Fruit fly (Drosophila melanogaster) whole organism, wandering third instar larva: ENCODE measurements around the gene Spt20.

Source experiments
- Abd-B ChIP-seq: fragments of >200 bp; optimal IDR thresholded peaks from 2 replicates; lab custom pipeline; 2017; ENCODE audit warnings: missing biosample characterization, missing genetic modification characterization
- CG9705 ChIP-seq: fragments of 200-800 bp; sonication (Bioruptor generic); optimal IDR thresholded peaks from 2 replicates; lab custom pipeline; 2018; ENCODE audit warnings: missing biosample characterization, mild to moderate bottlenecking, missing genetic modification characterization
- Dfd ChIP-seq: fragments of >200 bp; optimal IDR thresholded peaks from 2 replicates; lab custom pipeline; 2017; ENCODE audit warnings: missing biosample characterization, missing genetic modification characterization
- Dif ChIP-seq: fragments of 200-275, 200-300 bp; sonication (Bioruptor generic); optimal IDR thresholded peaks from 2 replicates; lab custom pipeline; 2018; ENCODE audit warnings: missing biosample characterization, missing genetic modification characterization; ENCODE audit not compliant: partially characterized antibody
- GATAd ChIP-seq: sonication (Bioruptor generic); optimal IDR thresholded peaks from 2 replicates; lab custom pipeline; 2016; ENCODE audit warnings: missing biosample characterization, missing genetic modification characterization
- HLH106 ChIP-seq: fragments of 200-800 bp; optimal IDR thresholded peaks from 3 replicates; lab custom pipeline; 2019; ENCODE audit warnings: missing biosample characterization, mild to moderate bottlenecking, missing genetic modification characterization, moderate library complexity
- Hnf4 ChIP-seq: fragments of 200-800 bp; sonication (Bioruptor generic); optimal IDR thresholded peaks from 2 replicates; lab custom pipeline; 2016; ENCODE audit warnings: missing biosample characterization, mild to moderate bottlenecking, missing genetic modification characterization
- Hr78 ChIP-seq: fragments of >200 bp; optimal IDR thresholded peaks from 2 replicates; lab custom pipeline; 2017; ENCODE audit warnings: missing biosample characterization, missing genetic modification characterization
- Hr83 ChIP-seq: fragments of 200-300 bp; sonication (Bioruptor generic); optimal IDR thresholded peaks from 2 replicates; lab custom pipeline; 2016; ENCODE audit warnings: missing biosample characterization, mild to moderate bottlenecking, missing genetic modification characterization, moderate library complexity; ENCODE audit not compliant: poor library complexity, severe bottlenecking
- Jra ChIP-seq: sonication (Bioruptor generic); optimal IDR thresholded peaks from 2 replicates; lab custom pipeline; 2016; ENCODE audit warnings: missing biosample characterization, missing genetic modification characterization
- Mio ChIP-seq: sonication (Bioruptor generic); optimal IDR thresholded peaks from 2 replicates; lab custom pipeline; 2016; ENCODE audit warnings: missing biosample characterization, missing genetic modification characterization
- Myc ChIP-seq: fragments of >200 bp; optimal IDR thresholded peaks from 2 replicates; lab custom pipeline; 2017
- N ChIP-seq: fragments of >200 bp; optimal IDR thresholded peaks from 2 replicates; lab custom pipeline; 2018; ENCODE audit warnings: missing biosample characterization, missing external identifiers, missing genetic modification characterization
- OdsH ChIP-seq: fragments of 200-800 bp; sonication (Bioruptor generic); optimal IDR thresholded peaks from 2 replicates; lab custom pipeline; 2016; ENCODE audit warnings: missing biosample characterization, mild to moderate bottlenecking, missing genetic modification characterization
- Rel ChIP-seq, 2 experiments: fragments of 200-800 bp; sonication (Bioruptor generic) in 1 of 2; optimal IDR thresholded peaks; 2 replicates in 1 of 2; 3 replicates in 1 of 2; lab custom pipeline; 2016 to 2019; ENCODE audit warnings: mild to moderate bottlenecking in 2 of 2, missing biosample characterization in 2 of 2, missing genetic modification characterization in 2 of 2, moderate library complexity in 1 of 2
- Sp1 ChIP-seq: fragments of 200-800 bp; sonication (Bioruptor generic); optimal IDR thresholded peaks from 3 replicates; lab custom pipeline; 2019; ENCODE audit warnings: missing biosample characterization, mild to moderate bottlenecking, missing genetic modification characterization, moderate library complexity
- Vsx2 ChIP-seq: fragments of 200-300, 225-300 bp; sonication (Bioruptor generic); optimal IDR thresholded peaks from 2 replicates; lab custom pipeline; 2018; ENCODE audit warnings: missing biosample characterization, missing genetic modification characterization; ENCODE audit not compliant: partially characterized antibody
- br ChIP-seq: fragments of 200-800 bp; sonication (Bioruptor generic); optimal IDR thresholded peaks from 2 replicates; lab custom pipeline; 2016; ENCODE audit warnings: missing biosample characterization, missing genetic modification characterization
- brk ChIP-seq: fragments of 200-800 bp; sonication (Bioruptor generic); optimal IDR thresholded peaks from 2 replicates; lab custom pipeline; 2016; ENCODE audit warnings: missing biosample characterization, mild to moderate bottlenecking, missing genetic modification characterization
- dl ChIP-seq, 2 experiments: fragments of 175-275, 200-275 bp in 1 of 2; fragments of 200-275 bp in 1 of 2; sonication (Bioruptor generic); optimal IDR thresholded peaks; lab custom pipeline; 2018; ENCODE audit warnings: mild to moderate bottlenecking in 2 of 2, missing biosample characterization in 2 of 2, missing genetic modification characterization in 2 of 2, moderate library complexity in 2 of 2; ENCODE audit not compliant: partially characterized antibody in 2 of 2, insufficient read depth in 1 of 2
- dmrt93B ChIP-seq: fragments of 200-800 bp; sonication (Bioruptor generic); optimal IDR thresholded peaks from 2 replicates; lab custom pipeline; 2018; ENCODE audit warnings: missing biosample characterization, mild to moderate bottlenecking, missing genetic modification characterization
- dsf ChIP-seq: sonication (Bioruptor generic); optimal IDR thresholded peaks from 2 replicates; lab custom pipeline; 2016; ENCODE audit warnings: missing biosample characterization, missing genetic modification characterization, borderline replicate concordance
- ey ChIP-seq: fragments of 200-800 bp; sonication (Bioruptor generic); optimal IDR thresholded peaks from 2 replicates; lab custom pipeline; 2016; ENCODE audit warnings: missing biosample characterization, missing genetic modification characterization
- foxo ChIP-seq, 2 experiments: fragments of 200-800 bp; sonication (Bioruptor generic); optimal IDR thresholded peaks; 2 replicates in 1 of 2; 3 replicates in 1 of 2; lab custom pipeline; 2016 to 2017; ENCODE audit warnings: missing biosample characterization in 2 of 2, missing genetic modification characterization in 2 of 2
- fru ChIP-seq: fragments of 200-800 bp; sonication (Bioruptor generic); optimal IDR thresholded peaks from 3 replicates; lab custom pipeline; 2016; ENCODE audit warnings: missing biosample characterization, mild to moderate bottlenecking, missing genetic modification characterization
- h ChIP-seq: fragments of 200-800 bp; sonication (Bioruptor generic); optimal IDR thresholded peaks from 3 replicates; lab custom pipeline; 2016; ENCODE audit warnings: missing biosample characterization, mild to moderate bottlenecking, missing genetic modification characterization
- jim ChIP-seq: fragments of 175-275, 200-325 bp; sonication (Bioruptor generic); optimal IDR thresholded peaks from 2 replicates; lab custom pipeline; 2016; ENCODE audit warnings: missing biosample characterization, mild to moderate bottlenecking, missing genetic modification characterization
- lola ChIP-seq: fragments of >200 bp; optimal IDR thresholded peaks from 2 replicates; lab custom pipeline; 2017; ENCODE audit warnings: missing biosample characterization, missing genetic modification characterization
- pan ChIP-seq: fragments of >200 bp; optimal IDR thresholded peaks from 2 replicates; lab custom pipeline; 2017
- rgr ChIP-seq: fragments of 200-800 bp; sonication (Bioruptor generic); optimal IDR thresholded peaks from 3 replicates; lab custom pipeline; 2016; ENCODE audit warnings: missing biosample characterization, mild to moderate bottlenecking, missing genetic modification characterization
- sv ChIP-seq: fragments of 200-800 bp; sonication (Bioruptor generic); optimal IDR thresholded peaks from 3 replicates; lab custom pipeline; 2016; ENCODE audit warnings: missing biosample characterization, missing genetic modification characterization
- usp ChIP-seq: fragments of >200 bp; optimal IDR thresholded peaks from 2 replicates; lab custom pipeline; 2017; ENCODE audit warnings: missing biosample characterization, missing genetic modification characterization
- woc ChIP-seq: sonication (Bioruptor generic); optimal IDR thresholded peaks from 2 replicates; lab custom pipeline; 2016; ENCODE audit warnings: missing biosample characterization, mild to moderate bottlenecking, missing genetic modification characterization

Spt20 gene

DNA sequence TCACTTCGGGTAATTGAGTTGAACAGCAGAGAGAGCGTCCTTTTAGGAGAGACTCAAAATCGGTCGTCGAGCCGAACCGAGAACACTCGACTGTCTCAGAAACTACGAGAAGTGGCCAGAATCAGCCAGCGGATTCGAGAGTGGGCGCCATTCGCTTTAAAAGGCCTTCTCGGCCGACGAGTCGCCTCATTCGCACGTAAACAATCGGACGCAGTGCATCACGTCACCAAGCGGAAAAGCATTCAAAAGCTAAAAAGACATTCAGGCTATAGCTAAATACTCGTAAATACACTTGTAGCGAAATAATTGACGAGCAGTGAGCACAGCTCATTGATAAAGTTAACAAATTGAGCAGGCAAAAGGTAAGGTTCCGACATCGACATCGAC lies 22.3 kb upstream of the Spt20 start:
- no peak for TF ChIP-seq GATAd (GFP tag; lab: Kevin White, UChicago)
- TF ChIP-seq Dfd (GFP tag; lab: Kevin White, UChicago) = no peak
- no peak for TF ChIP-seq Rel (GFP tag; optimal IDR thresholded peaks at IDR 0.05; lab: Kevin White, UChicago)
- TF ChIP-seq Rel (tag; optimal IDR thresholded peaks at IDR 0.05; lab: Kevin White, UChicago) = peak; percentile 16

DNA sequence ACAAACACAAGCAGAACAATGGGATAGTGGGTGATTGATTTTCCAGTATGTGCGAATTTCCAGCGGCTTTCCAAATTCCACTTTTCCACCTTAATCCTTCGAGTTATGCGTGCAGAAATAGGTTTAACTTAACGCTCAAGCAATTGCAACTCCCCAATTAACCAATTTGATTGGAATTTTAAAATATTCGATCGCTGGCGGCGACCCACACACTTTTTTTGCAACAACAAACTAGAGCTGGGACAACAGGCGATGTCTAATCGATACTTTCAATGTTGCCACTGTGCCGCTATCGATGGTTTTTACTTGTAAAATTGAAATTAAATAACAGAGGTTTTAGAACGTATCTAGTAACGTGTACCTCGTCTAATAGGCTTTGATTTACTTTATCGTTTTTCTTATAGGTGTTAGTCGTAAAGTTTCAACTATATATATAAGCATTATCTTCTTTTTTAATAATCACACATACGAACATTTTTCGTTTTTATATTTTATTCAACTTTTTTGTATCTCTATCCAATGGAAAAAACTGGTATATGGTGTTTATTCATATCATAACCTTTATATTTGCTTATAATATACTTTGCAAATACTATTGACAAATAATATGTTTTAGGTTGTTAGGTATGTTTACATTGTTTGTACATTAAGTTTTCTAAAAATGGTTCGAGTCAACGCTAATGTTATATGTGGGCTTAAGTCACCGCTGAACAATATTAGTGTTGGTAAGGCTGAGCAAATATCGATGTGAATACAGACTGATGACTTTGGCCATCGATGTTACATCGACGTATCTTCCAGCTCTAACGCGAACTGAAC lies 16.3 kb upstream of the Spt20 start, which contains the start of the genes Abp1 and Tgi:
TSS of gene Abp1 (minus strand) at position 240 of the 819 bp plus-strand sequence.
TSS of gene Tgi (plus strand) at position 757 of the 819 bp plus-strand sequence.
- no peak for TF ChIP-seq HLH106 (tag; lab: Kevin White, UChicago)
- peak; percentile 52 for TF ChIP-seq brk (GFP tag; lab: Kevin White, UChicago)
- peak in 1 of 2 experiments; percentile 26 for TF ChIP-seq foxo (GFP tag; optimal IDR thresholded peaks at IDR 0.05; lab: Kevin White, UChicago)
- no peak for TF ChIP-seq usp (GFP tag; lab: Kevin White, UChicago)
- TF ChIP-seq dsf (GFP tag; lab: Kevin White, UChicago) = peak; percentile 11
- TF ChIP-seq jim (GFP tag; lab: Kevin White, UChicago) = no peak
- TF ChIP-seq dmrt93B = no peak
- no peak for TF ChIP-seq br (GFP tag; lab: Kevin White, UChicago)
- no peak for TF ChIP-seq Sp1 (GFP tag; lab: Kevin White, UChicago)
- TF ChIP-seq Hr78 (GFP tag; lab: Kevin White, UChicago) = no peak
- no peak for TF ChIP-seq Vsx2 (GFP tag; lab: Kevin White, UChicago)
- peak; percentile 61 for TF ChIP-seq Hr83 (GFP tag; lab: Kevin White, UChicago)
- TF ChIP-seq h = peak; percentile 26
- TF ChIP-seq CG9705 (GFP tag; lab: Kevin White, UChicago) = no peak
- no peak for TF ChIP-seq lola (GFP tag; lab: Kevin White, UChicago)
- TF ChIP-seq OdsH (GFP tag; lab: Kevin White, UChicago) = no peak
- TF ChIP-seq fru (GFP tag; lab: Kevin White, UChicago) = peak; percentile 3
- TF ChIP-seq Abd-B (GFP tag; lab: Kevin White, UChicago) = no peak
- no peak for TF ChIP-seq Myc (lab: Kevin White, UChicago)
- peak; percentile 47 for TF ChIP-seq rgr (GFP tag; lab: Kevin White, UChicago)
- no peak for TF ChIP-seq dl (GFP tag; optimal IDR thresholded peaks at IDR 0.05; lab: Kevin White, UChicago; ENCODE audit: insufficient read depth in 1 of 2, partially characterized antibody in 2 of 2)
- no peak for TF ChIP-seq Dfd (GFP tag; lab: Kevin White, UChicago)
- peak; percentile 14 for TF ChIP-seq woc (GFP tag; lab: Kevin White, UChicago)
- peak; percentile 55 for TF ChIP-seq Jra
- no peak for TF ChIP-seq pan (lab: Kevin White, UChicago)
- no peak for TF ChIP-seq Mio (GFP tag; lab: Kevin White, UChicago)
- no peak for TF ChIP-seq Rel (GFP tag; optimal IDR thresholded peaks at IDR 0.05; lab: Kevin White, UChicago)
- peak; percentile 5 for TF ChIP-seq Rel (tag; optimal IDR thresholded peaks at IDR 0.05; lab: Kevin White, UChicago)
- peak; percentile 65 for TF ChIP-seq Hnf4 (GFP tag; lab: Kevin White, UChicago)

dm6 chr3L:13486860-13487404 lies 15.6 kb upstream of the Spt20 start:
- TF ChIP-seq N (GFP tag; lab: Kevin White, UChicago) = no peak
- no peak for TF ChIP-seq ey (GFP tag; lab: Kevin White, UChicago)
- TF ChIP-seq sv (GFP tag; lab: Kevin White, UChicago) = no peak
- no peak for TF ChIP-seq dsf (GFP tag; lab: Kevin White, UChicago)
- TF ChIP-seq fru (GFP tag; lab: Kevin White, UChicago) = no peak
- no peak for TF ChIP-seq Hnf4 (GFP tag; lab: Kevin White, UChicago)
- TF ChIP-seq Sp1 (GFP tag; lab: Kevin White, UChicago) = no peak
- TF ChIP-seq OdsH (GFP tag; lab: Kevin White, UChicago) = no peak
- TF ChIP-seq Dif = no peak
- TF ChIP-seq Dfd (GFP tag; lab: Kevin White, UChicago) = no peak
